Fruit fly (Drosophila melanogaster): Measurements from ENCODE around the gene CG43342.

Gene CG43342

dm6 chr3R:22410537-22411360 lies 29.6 kb downstream of the CG43342 start, which contains the start of the genes CG13850 and lqfR:
TSS of gene CG13850 (minus strand) at chr3R:22410915.
TSS of gene lqfR (plus strand) at chr3R:22411301.
- TF ChIP-seq noc (tag; optimal IDR thresholded peaks at IDR 0.05): peak; percentile 66

DNA sequence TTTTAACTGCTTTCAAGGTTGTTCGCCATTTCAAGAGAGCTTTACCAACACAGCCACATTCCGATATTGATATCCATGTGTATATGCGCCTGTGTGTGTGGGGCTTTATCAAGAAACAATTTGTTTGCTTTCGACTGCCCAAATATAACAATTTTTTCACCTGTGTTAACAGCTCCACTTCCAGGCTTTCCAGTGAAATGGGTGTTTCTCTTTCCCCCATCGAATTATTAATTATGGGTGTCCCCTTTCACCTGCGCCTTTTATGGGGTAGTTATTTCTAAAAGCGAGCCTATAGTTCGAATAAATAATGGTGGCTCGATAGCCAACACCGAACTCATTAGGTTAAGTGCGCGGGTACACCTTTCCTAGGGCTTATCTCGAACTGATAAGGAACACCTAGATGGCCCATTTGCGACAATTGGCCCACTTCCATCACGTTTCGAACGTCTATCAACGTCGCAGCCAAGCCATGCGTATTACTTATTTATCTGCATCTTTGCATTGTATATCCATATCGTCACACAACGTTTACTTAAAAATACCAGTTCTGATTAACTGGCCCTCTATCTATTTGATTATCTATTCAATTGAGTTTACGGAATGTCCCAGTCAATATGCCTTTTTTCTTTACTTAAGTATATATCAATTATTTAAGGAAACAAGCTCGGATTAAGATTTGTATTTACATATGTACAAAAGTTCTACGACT lies 30.9 kb downstream of the CG43342 start:
- TF ChIP-seq noc (tag; optimal IDR thresholded peaks at IDR 0.05): peak; percentile 30

- TF ChIP-seq noc (tag; optimal IDR thresholded peaks at IDR 0.05): peak; percentile 9
Observed at dm6 chr3R:22420911-22421310, 39.8 kb downstream of the CG43342 start, which contains the start of the genes Nop56 and mats. TSS of gene Nop56 (minus strand) at chr3R:22421068. TSS of gene mats (plus strand) at chr3R:22421161.

dm6 chr3R:22421618-22422017 lies 40.5 kb downstream of the CG43342 start:
- TF ChIP-seq noc (tag; optimal IDR thresholded peaks at IDR 0.05): peak; percentile 78

DNA sequence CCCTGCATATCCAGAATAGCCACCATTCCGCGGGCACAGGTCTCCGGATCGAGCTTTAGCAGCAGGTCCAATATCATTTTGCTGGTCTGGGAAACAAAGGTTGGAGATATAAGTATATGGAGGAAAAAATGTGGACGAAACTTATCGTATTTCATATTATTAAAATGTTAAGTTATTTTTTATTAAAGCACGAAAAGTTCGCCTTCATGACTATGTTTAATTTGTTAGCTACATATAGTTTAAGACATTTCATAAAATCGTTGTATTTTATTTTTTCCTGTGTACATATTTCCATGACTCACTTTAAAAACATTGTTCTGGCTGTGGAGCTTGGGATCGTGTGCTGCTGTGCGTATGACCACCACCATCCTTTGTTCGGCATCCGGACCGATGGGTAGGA lies 42.9 kb downstream of the CG43342 start:
- TF ChIP-seq noc (tag; optimal IDR thresholded peaks at IDR 0.05): no peak

dm6 chr3R:22424602-22425190 lies 43.6 kb downstream of the CG43342 start, which contains the start of gene pinta:
TSS of gene pinta (minus strand) at chr3R:22424929.
- TF ChIP-seq noc (tag; optimal IDR thresholded peaks at IDR 0.05): no peak

Data from whole organism, larva.